Worm (Caenorhabditis elegans): ENCODE measurements around the gene acr-15.

ce11 chrV:8603272-8603671, 50.8 kb downstream of the acr-15 start, which contains the start of gene F41E6.5:
- no peak for TF ChIP-seq tlf-1 (GFP tag; optimal IDR thresholded peaks at IDR 0.05)
- no peak for TF ChIP-seq rcor-1 (GFP tag; IDR thresholded peaks at IDR 0.05)
- TF ChIP-seq ceh-100 (GFP tag; IDR thresholded peaks at IDR 0.05) = no peak
- TF ChIP-seq madf-8 (GFP tag; conservative IDR thresholded peaks at IDR 0.05) = no peak
- no peak for TF ChIP-seq F39B2.1 (GFP tag; IDR thresholded peaks at IDR 0.05)
- TF ChIP-seq ceh-58 (GFP tag; IDR thresholded peaks at IDR 0.05) = no peak
- TF ChIP-seq F33H1.4 (GFP tag; IDR thresholded peaks at IDR 0.05) = no peak
- no peak for TF ChIP-seq unc-62 (GFP tag; optimal IDR thresholded peaks at IDR 0.05)
- no peak for TF ChIP-seq nfya-1 (tag; optimal IDR thresholded peaks at IDR 0.05; ENCODE audit: borderline replicate concordance, insufficient read depth)
- TF ChIP-seq ama-1 (optimal IDR thresholded peaks at IDR 0.05) = no peak
- no peak for TF ChIP-seq ama-1 (GFP tag; optimal IDR thresholded peaks at IDR 0.05)
- TF ChIP-seq snpc-4 (GFP tag; optimal IDR thresholded peaks at IDR 0.05) = no peak
- no peak for TF ChIP-seq snpc-4 (tag; optimal IDR thresholded peaks at IDR 0.05)

Data from whole organism, young adult.